Fruit fly (Drosophila melanogaster) whole organism, wandering third instar larva: ENCODE measurements around the gene CG32797.

ENCODE experiments used
- Abd-B ChIP-seq: fragments of >200 bp; optimal IDR thresholded peaks from 2 replicates; lab custom pipeline; 2017; ENCODE audit warnings: missing biosample characterization, missing genetic modification characterization
- CG9705 ChIP-seq: fragments of 200-800 bp; sonication (Bioruptor generic); optimal IDR thresholded peaks from 2 replicates; lab custom pipeline; 2018; ENCODE audit warnings: missing biosample characterization, mild to moderate bottlenecking, missing genetic modification characterization
- Jra ChIP-seq: sonication (Bioruptor generic); optimal IDR thresholded peaks from 2 replicates; lab custom pipeline; 2016; ENCODE audit warnings: missing biosample characterization, missing genetic modification characterization
- Rel ChIP-seq, 2 experiments: fragments of 200-800 bp; sonication (Bioruptor generic) in 1 of 2; optimal IDR thresholded peaks; 2 replicates in 1 of 2; 3 replicates in 1 of 2; lab custom pipeline; 2016 to 2019; ENCODE audit warnings: mild to moderate bottlenecking in 2 of 2, missing biosample characterization in 2 of 2, missing genetic modification characterization in 2 of 2, moderate library complexity in 1 of 2
- dsf ChIP-seq: sonication (Bioruptor generic); optimal IDR thresholded peaks from 2 replicates; lab custom pipeline; 2016; ENCODE audit warnings: missing biosample characterization, missing genetic modification characterization, borderline replicate concordance
- ey ChIP-seq: fragments of 200-800 bp; sonication (Bioruptor generic); optimal IDR thresholded peaks from 2 replicates; lab custom pipeline; 2016; ENCODE audit warnings: missing biosample characterization, missing genetic modification characterization
- fru ChIP-seq: fragments of 200-800 bp; sonication (Bioruptor generic); optimal IDR thresholded peaks from 3 replicates; lab custom pipeline; 2016; ENCODE audit warnings: missing biosample characterization, mild to moderate bottlenecking, missing genetic modification characterization
- h ChIP-seq: fragments of 200-800 bp; sonication (Bioruptor generic); optimal IDR thresholded peaks from 3 replicates; lab custom pipeline; 2016; ENCODE audit warnings: missing biosample characterization, mild to moderate bottlenecking, missing genetic modification characterization
- rgr ChIP-seq: fragments of 200-800 bp; sonication (Bioruptor generic); optimal IDR thresholded peaks from 3 replicates; lab custom pipeline; 2016; ENCODE audit warnings: missing biosample characterization, mild to moderate bottlenecking, missing genetic modification characterization

dm6 chrX:2457863-2458458 lies 32.3 kb upstream of the CG32797 start:
- TF ChIP-seq ey (GFP tag; lab: Kevin White, UChicago) = no peak
- TF ChIP-seq Jra = no peak
- TF ChIP-seq Rel (GFP tag; optimal IDR thresholded peaks at IDR 0.05; lab: Kevin White, UChicago) = no peak
- TF ChIP-seq Rel (tag; optimal IDR thresholded peaks at IDR 0.05; lab: Kevin White, UChicago) = no peak
- no peak for TF ChIP-seq CG9705
- TF ChIP-seq dsf (GFP tag; lab: Kevin White, UChicago) = no peak
- no peak for TF ChIP-seq Abd-B (GFP tag; lab: Kevin White, UChicago)
- TF ChIP-seq fru (GFP tag; lab: Kevin White, UChicago) = no peak
- no peak for TF ChIP-seq rgr (GFP tag; lab: Kevin White, UChicago)
- no peak for TF ChIP-seq h (GFP tag; lab: Kevin White, UChicago)
